Fruit fly (Drosophila melanogaster) whole organism, wandering third instar larva: ENCODE data around the gene CG32459.

Source experiments
- Abd-B ChIP-seq: fragments of >200 bp; optimal IDR thresholded peaks from 2 replicates; lab custom pipeline; 2017; ENCODE audit warnings: missing biosample characterization, missing genetic modification characterization
- CG32264 ChIP-seq: fragments of 200-800 bp; sonication (Bioruptor generic); optimal IDR thresholded peaks from 2 replicates; lab custom pipeline; 2016; ENCODE audit warnings: missing biosample characterization, missing genetic modification characterization
- CrebA ChIP-seq: fragments of 200-800 bp; sonication (Bioruptor generic); optimal IDR thresholded peaks from 2 replicates; lab custom pipeline; 2016; ENCODE audit warnings: missing biosample characterization, mild to moderate bottlenecking, missing genetic modification characterization, borderline replicate concordance
- Jra ChIP-seq: sonication (Bioruptor generic); optimal IDR thresholded peaks from 2 replicates; lab custom pipeline; 2016; ENCODE audit warnings: missing biosample characterization, missing genetic modification characterization
- OdsH ChIP-seq: fragments of 200-800 bp; sonication (Bioruptor generic); optimal IDR thresholded peaks from 2 replicates; lab custom pipeline; 2016; ENCODE audit warnings: missing biosample characterization, mild to moderate bottlenecking, missing genetic modification characterization
- Vsx2 ChIP-seq: fragments of 200-300, 225-300 bp; sonication (Bioruptor generic); optimal IDR thresholded peaks from 2 replicates; lab custom pipeline; 2018; ENCODE audit warnings: missing biosample characterization, missing genetic modification characterization; ENCODE audit not compliant: partially characterized antibody
- br ChIP-seq: fragments of 200-800 bp; sonication (Bioruptor generic); optimal IDR thresholded peaks from 2 replicates; lab custom pipeline; 2016; ENCODE audit warnings: missing biosample characterization, missing genetic modification characterization
- brk ChIP-seq: fragments of 200-800 bp; sonication (Bioruptor generic); optimal IDR thresholded peaks from 2 replicates; lab custom pipeline; 2016; ENCODE audit warnings: missing biosample characterization, mild to moderate bottlenecking, missing genetic modification characterization
- fru ChIP-seq: fragments of 200-800 bp; sonication (Bioruptor generic); optimal IDR thresholded peaks from 3 replicates; lab custom pipeline; 2016; ENCODE audit warnings: missing biosample characterization, mild to moderate bottlenecking, missing genetic modification characterization
- h ChIP-seq: fragments of 200-800 bp; sonication (Bioruptor generic); optimal IDR thresholded peaks from 3 replicates; lab custom pipeline; 2016; ENCODE audit warnings: missing biosample characterization, mild to moderate bottlenecking, missing genetic modification characterization
- lola ChIP-seq: fragments of >200 bp; optimal IDR thresholded peaks from 2 replicates; lab custom pipeline; 2017; ENCODE audit warnings: missing biosample characterization, missing genetic modification characterization

- no peak for TF ChIP-seq CrebA (GFP tag; lab: Kevin White, UChicago)
- TF ChIP-seq CG32264: no peak
- no peak for TF ChIP-seq lola (GFP tag; lab: Kevin White, UChicago)
- no peak for TF ChIP-seq OdsH (GFP tag; lab: Kevin White, UChicago)
- no peak for TF ChIP-seq Vsx2 (GFP tag; lab: Kevin White, UChicago)
- TF ChIP-seq br: no peak
- no peak for TF ChIP-seq h (GFP tag; lab: Kevin White, UChicago)
- no peak for TF ChIP-seq brk (GFP tag; lab: Kevin White, UChicago)
- TF ChIP-seq Abd-B: no peak
- TF ChIP-seq Jra (GFP tag; lab: Kevin White, UChicago): no peak
- no peak for TF ChIP-seq fru (GFP tag; lab: Kevin White, UChicago)
Observed at dm6 chr3L:22839243-22839642, 16.6 kb downstream of the CG32459 start.
